Worm (Caenorhabditis elegans) whole organism, late embryonic: ENCODE measurements around the gene D1014.4.
A peak's percentile ranks its signal among the peaks of the same experiment; 100 is the strongest.

ENCODE experiments used
- C08G9.2 ChIP-seq: sonication (generic microtip); optimal IDR thresholded peaks from 2 replicates; lab custom pipeline; 2016; ENCODE audit warnings: mild to moderate bottlenecking, missing genetic modification characterization, moderate library complexity, missing compliant biosample characterization
- F13H6.1 ChIP-seq: sonication (generic microtip); optimal IDR thresholded peaks from 2 replicates; lab custom pipeline; 2016; ENCODE audit warnings: missing genetic modification characterization, missing compliant biosample characterization
- K02D7.2 ChIP-seq: sonication (generic microtip); optimal IDR thresholded peaks from 2 replicates; lab custom pipeline; 2017; ENCODE audit warnings: mild to moderate bottlenecking, missing genetic modification characterization, missing compliant biosample characterization
- T23F11.4 ChIP-seq: fragments of 200-800 bp; sonication (Bioruptor generic); optimal IDR thresholded peaks from 2 replicates; lab custom pipeline; 2018; ENCODE audit warnings: mild to moderate bottlenecking, missing genetic modification characterization, missing compliant biosample characterization
- ahr-1 ChIP-seq: sonication (generic microtip); optimal IDR thresholded peaks from 2 replicates; lab custom pipeline; 2016; ENCODE audit warnings: missing genetic modification characterization, missing compliant biosample characterization
- ama-1 ChIP-seq: fragments of 150-350 bp; optimal IDR thresholded peaks from 2 replicates; lab custom pipeline; 2014
- ceh-19 ChIP-seq: fragments of 200-800 bp; sonication (Bioruptor generic); optimal IDR thresholded peaks from 2 replicates; lab custom pipeline; 2018; ENCODE audit warnings: mild to moderate bottlenecking, missing genetic modification characterization, missing compliant biosample characterization
- ceh-22 ChIP-seq: sonication (generic microtip); optimal IDR thresholded peaks from 2 replicates; lab custom pipeline; 2017; ENCODE audit warnings: missing biosample characterization, missing genetic modification characterization
- ceh-45 ChIP-seq: fragments of 200-800 bp; sonication (Bioruptor generic); IDR thresholded peaks from 2 replicates; pipeline ENCODE4 v1.3.6; 2022; ENCODE audit warnings: missing genetic modification reagents, missing genetic modification characterization, missing compliant biosample characterization
- ceh-48 ChIP-seq: sonication (generic microtip); optimal IDR thresholded peaks from 2 replicates; lab custom pipeline; 2016; ENCODE audit warnings: missing genetic modification characterization, inconsistent platforms, missing compliant biosample characterization
- ceh-6 ChIP-seq: fragments of 200-800 bp; sonication (Bioruptor generic); optimal IDR thresholded peaks from 2 replicates; lab custom pipeline; 2018; ENCODE audit warnings: mild to moderate bottlenecking, missing genetic modification characterization, missing compliant biosample characterization
- che-1 ChIP-seq: sonication (generic microtip); optimal IDR thresholded peaks from 2 replicates; lab custom pipeline; 2016; ENCODE audit warnings: mild to moderate bottlenecking, missing genetic modification characterization, missing compliant biosample characterization
- elt-4 ChIP-seq: sonication (generic microtip); optimal IDR thresholded peaks from 2 replicates; lab custom pipeline; 2016; ENCODE audit warnings: missing genetic modification characterization, missing compliant biosample characterization
- ets-4 ChIP-seq: sonication (generic microtip); optimal IDR thresholded peaks from 2 replicates; lab custom pipeline; 2016; ENCODE audit warnings: missing genetic modification characterization, missing compliant biosample characterization
- fax-1 ChIP-seq: sonication (generic microtip); optimal IDR thresholded peaks from 2 replicates; lab custom pipeline; 2016; ENCODE audit warnings: missing genotype, missing genetic modification characterization, missing compliant biosample characterization
- fkh-6 ChIP-seq: sonication (generic microtip); optimal IDR thresholded peaks from 2 replicates; lab custom pipeline; 2016; ENCODE audit warnings: missing genetic modification characterization, missing compliant biosample characterization
- gmeb-2 ChIP-seq: sonication (generic microtip); optimal IDR thresholded peaks from 2 replicates; lab custom pipeline; 2016; ENCODE audit warnings: missing genetic modification characterization, inconsistent platforms, missing compliant biosample characterization
- hlh-13 ChIP-seq: fragments of 200-800 bp; sonication (Bioruptor generic); optimal IDR thresholded peaks from 2 replicates; lab custom pipeline; 2018; ENCODE audit warnings: mild to moderate bottlenecking, missing genetic modification characterization, missing compliant biosample characterization
- hlh-15 ChIP-seq: sonication (generic microtip); optimal IDR thresholded peaks from 2 replicates; lab custom pipeline; 2016; ENCODE audit warnings: missing genetic modification characterization, missing compliant biosample characterization
- hlh-6 ChIP-seq: sonication (generic microtip); optimal IDR thresholded peaks from 2 replicates; lab custom pipeline; 2016; ENCODE audit warnings: missing genotype, missing genetic modification characterization, missing compliant biosample characterization
- hlh-8 ChIP-seq: sonication (generic microtip); optimal IDR thresholded peaks from 2 replicates; lab custom pipeline; 2016; ENCODE audit warnings: missing genotype, missing genetic modification characterization, missing compliant biosample characterization
- lim-6 ChIP-seq: sonication (generic microtip); optimal IDR thresholded peaks from 2 replicates; lab custom pipeline; 2016; ENCODE audit warnings: missing genetic modification characterization, missing compliant biosample characterization
- lin-11 ChIP-seq: fragments of 200-800 bp; sonication (Bioruptor generic); optimal IDR thresholded peaks from 2 replicates; lab custom pipeline; 2018; ENCODE audit warnings: mild to moderate bottlenecking, missing genetic modification characterization, missing compliant biosample characterization
- mec-3 ChIP-seq: sonication (generic microtip); optimal IDR thresholded peaks from 2 replicates; lab custom pipeline; 2016; ENCODE audit warnings: borderline replicate concordance, missing genetic modification characterization, missing compliant biosample characterization
- nhr-11 ChIP-seq: fragments of 150-350 bp; optimal IDR thresholded peaks from 2 replicates; lab custom pipeline; 2014; ENCODE audit warnings: missing biosample characterization, missing genetic modification characterization
- nhr-232 ChIP-seq: sonication (generic microtip); optimal IDR thresholded peaks from 2 replicates; lab custom pipeline; 2016; ENCODE audit warnings: missing genetic modification characterization, missing compliant biosample characterization
- odd-2 ChIP-seq: sonication (generic microtip); optimal IDR thresholded peaks from 2 replicates; lab custom pipeline; 2017; ENCODE audit warnings: antibody characterized with exemption, mild to moderate bottlenecking, missing genetic modification characterization, missing compliant biosample characterization
- pat-9 ChIP-seq: fragments of 200-800 bp; sonication (Bioruptor generic); optimal IDR thresholded peaks from 2 replicates; lab custom pipeline; 2018; ENCODE audit warnings: mild to moderate bottlenecking, missing genetic modification characterization, moderate library complexity, missing compliant biosample characterization
- pha-2 ChIP-seq: sonication (generic microtip); optimal IDR thresholded peaks from 2 replicates; lab custom pipeline; 2017; ENCODE audit warnings: mild to moderate bottlenecking, missing genetic modification characterization, missing compliant biosample characterization
- pha-4 ChIP-seq: fragments of 150-350 bp; optimal IDR thresholded peaks from 2 replicates; lab custom pipeline; 2018; ENCODE audit warnings: missing biosample characterization, missing genetic modification reagents, missing genetic modification characterization
- ref-2 ChIP-seq: sonication (generic microtip); optimal IDR thresholded peaks from 2 replicates; lab custom pipeline; 2016; ENCODE audit warnings: missing genetic modification characterization, missing compliant biosample characterization
- rnt-1 ChIP-seq: sonication (generic microtip); optimal IDR thresholded peaks from 2 replicates; lab custom pipeline; 2016; ENCODE audit warnings: missing genetic modification characterization, missing compliant biosample characterization
- sdc-2 ChIP-seq: sonication (generic microtip); optimal IDR thresholded peaks from 2 replicates; lab custom pipeline; 2016; ENCODE audit warnings: missing genotype, missing genetic modification characterization, missing compliant biosample characterization
- syd-9 ChIP-seq: sonication (generic microtip); optimal IDR thresholded peaks from 2 replicates; lab custom pipeline; 2016; ENCODE audit warnings: mild to moderate bottlenecking, missing genetic modification characterization, moderate library complexity, missing compliant biosample characterization
- tbx-2 ChIP-seq: sonication (generic microtip); optimal IDR thresholded peaks from 2 replicates; lab custom pipeline; 2016; ENCODE audit warnings: missing genetic modification characterization, missing compliant biosample characterization
- ttx-3 ChIP-seq: sonication (generic microtip); optimal IDR thresholded peaks from 2 replicates; lab custom pipeline; 2016; ENCODE audit warnings: missing genetic modification reagents, missing genetic modification characterization, missing compliant biosample characterization
- unc-55 ChIP-seq: sonication (generic microtip); optimal IDR thresholded peaks from 2 replicates; lab custom pipeline; 2017; ENCODE audit warnings: missing biosample characterization, missing genetic modification reagents, missing genetic modification characterization
- zip-5 ChIP-seq: sonication (generic microtip); optimal IDR thresholded peaks from 2 replicates; lab custom pipeline; 2016; ENCODE audit warnings: missing genetic modification characterization, missing compliant biosample characterization

D1014.4 gene

DNA sequence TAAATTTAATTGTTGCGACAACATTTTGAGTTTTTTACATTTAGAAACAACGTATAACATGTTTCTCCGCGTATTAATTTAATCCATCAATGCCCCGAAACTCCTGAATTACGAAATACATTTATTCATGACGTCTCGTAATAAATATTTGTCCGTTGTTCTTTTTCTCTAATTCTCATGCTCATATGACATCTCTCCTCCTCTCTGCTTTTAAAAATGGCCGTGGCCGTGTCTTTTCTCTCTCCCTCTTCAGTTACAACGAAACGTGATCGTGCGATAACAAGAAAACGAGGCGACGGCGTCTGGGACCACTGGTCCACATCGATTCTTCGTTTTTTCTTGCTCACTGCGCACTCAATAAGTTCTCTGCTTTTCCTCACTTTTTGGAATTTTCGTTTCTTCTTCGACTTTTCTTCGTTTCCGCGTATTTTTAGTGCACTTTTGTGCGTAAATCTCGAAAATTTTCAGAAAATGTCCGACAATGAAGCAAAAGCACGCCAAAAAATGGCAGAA, 2.8 kb upstream of the D1014.4 start, which contains the start of gene snap-1 (continued):
- TF ChIP-seq pat-9 (tag; lab: Kevin White, UChicago), result no peak
- no peak for TF ChIP-seq che-1
- no peak for TF ChIP-seq lin-11 (tag; lab: Kevin White, UChicago)
- no peak for TF ChIP-seq pha-4
- TF ChIP-seq F13H6.1 (tag; lab: Kevin White, UChicago), result no peak
- no peak for TF ChIP-seq lim-6 (tag; lab: Kevin White, UChicago)
- TF ChIP-seq odd-2 (tag; lab: Kevin White, UChicago), result no peak
- no peak for TF ChIP-seq hlh-13 (GFP tag; lab: Kevin White, UChicago)
- peak; percentile 48 for TF ChIP-seq ceh-48
- peak; percentile 4 for TF ChIP-seq tbx-2
- no peak for TF ChIP-seq syd-9 (tag; lab: Kevin White, UChicago)

DNA sequence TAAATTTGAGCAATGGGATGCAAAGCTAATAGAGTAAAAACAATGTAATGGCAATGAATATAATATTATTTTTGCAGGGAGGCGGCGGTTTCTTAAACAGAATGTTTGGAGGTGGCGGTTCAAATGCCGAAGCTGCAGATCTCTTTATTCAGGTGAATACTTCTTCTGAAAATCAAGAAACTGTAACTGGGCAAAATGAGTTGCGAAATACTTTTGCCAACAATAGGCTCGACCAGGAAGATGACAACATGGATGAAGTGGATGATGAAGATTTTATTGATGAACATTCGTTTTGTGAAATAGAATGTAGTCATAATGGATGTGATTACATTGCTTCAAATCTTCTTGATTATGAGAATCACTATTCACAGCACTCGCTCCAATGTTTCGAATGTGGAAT, 2.2 kb upstream of the D1014.4 start:
- TF ChIP-seq C08G9.2 (tag; lab: Kevin White, UChicago), result no peak
- TF ChIP-seq rnt-1 (tag; lab: Kevin White, UChicago), result no peak
- TF ChIP-seq unc-55 (GFP tag; lab: Kevin White, UChicago), result no peak
- no peak for TF ChIP-seq sdc-2 (tag; lab: Kevin White, UChicago)
- no peak for TF ChIP-seq hlh-8 (tag; lab: Kevin White, UChicago)
- TF ChIP-seq fkh-6 (tag; lab: Kevin White, UChicago), result no peak
- no peak for TF ChIP-seq nhr-232 (tag; lab: Kevin White, UChicago)
- TF ChIP-seq ahr-1 (tag; lab: Kevin White, UChicago), result no peak
- no peak for TF ChIP-seq ceh-22 (tag; lab: Kevin White, UChicago)
- TF ChIP-seq fax-1 (tag; lab: Kevin White, UChicago), result no peak
- no peak for TF ChIP-seq hlh-6
- TF ChIP-seq ama-1 (lab: Kevin White, UChicago), result no peak
- no peak for TF ChIP-seq zip-5 (tag; lab: Kevin White, UChicago)
- TF ChIP-seq ref-2, result no peak
- TF ChIP-seq pha-2 (tag; lab: Kevin White, UChicago), result no peak

DNA sequence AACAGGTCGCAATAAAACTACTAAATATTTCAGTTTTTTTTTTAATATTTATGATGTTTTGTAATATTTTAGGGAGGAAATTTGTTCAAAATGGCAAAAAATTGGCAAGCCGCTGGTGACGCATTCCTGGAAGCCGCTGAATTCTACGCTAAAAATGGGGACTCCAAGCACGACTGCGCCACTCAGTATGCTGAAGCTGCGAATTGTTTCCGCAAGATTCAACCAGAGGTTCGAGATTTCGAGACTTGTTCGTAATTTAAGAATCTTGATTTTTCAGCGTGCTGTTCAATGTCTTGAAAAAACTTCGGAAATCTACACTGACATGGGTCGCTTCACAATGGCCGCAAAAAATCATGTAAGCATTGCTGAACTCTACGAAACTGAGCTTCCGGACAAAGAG, 1.4 kb upstream of the D1014.4 start:
- TF ChIP-seq pat-9 (tag; lab: Kevin White, UChicago) (no peak), gmeb-2 (no peak), ceh-19 (GFP tag; lab: Kevin White, UChicago) (no peak), T23F11.4 (no peak), pha-2 (tag; lab: Kevin White, UChicago) (no peak)

DNA sequence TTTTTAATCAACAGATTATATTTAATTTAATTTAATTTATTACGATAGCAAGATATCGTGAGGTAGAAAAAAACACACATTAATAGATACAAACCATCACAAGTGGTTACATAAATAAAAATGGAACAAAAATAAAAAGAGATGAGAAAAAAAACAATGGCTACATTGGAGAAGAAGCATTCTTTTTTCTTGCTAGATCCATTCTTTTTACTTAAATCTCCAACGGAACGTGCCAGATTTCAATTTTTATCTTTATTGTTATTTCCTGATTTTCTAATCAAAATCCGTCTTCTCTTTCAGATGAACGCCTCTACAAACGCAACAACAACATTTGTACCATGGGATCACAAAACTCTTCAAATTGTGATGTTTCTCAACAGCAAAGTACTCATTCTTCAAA, 10.6 kb downstream of the D1014.4 start, which contains the start of gene D1014.2:
TSS of gene D1014.2 (plus strand) at position 301 of the 400 bp plus-strand sequence.
- TF ChIP-seq nhr-11 (tag; lab: Kevin White, UChicago) (no peak), hlh-8 (tag; lab: Kevin White, UChicago) (no peak), ttx-3 (tag; lab: Kevin White, UChicago) (no peak), pha-4 (no peak), hlh-15 (no peak), elt-4 (tag; lab: Kevin White, UChicago) (no peak), ceh-6 (GFP tag; lab: Kevin White, UChicago) (no peak), hlh-6 (no peak), K02D7.2 (tag; lab: Kevin White, UChicago) (no peak), pat-9 (tag; lab: Kevin White, UChicago) (no peak), sdc-2 (tag; lab: Kevin White, UChicago) (no peak), mec-3 (tag; lab: Kevin White, UChicago) (no peak), ref-2 (no peak), fax-1 (tag; lab: Kevin White, UChicago) (no peak), ceh-45 (GFP tag; lab: Robert Waterston, UW) (no peak), ets-4 (tag; lab: Kevin White, UChicago) (no peak)
